Worm (Caenorhabditis elegans): ENCODE results near the gene F55C9.15.

The F55C9.15 gene

ce11 chrV:19260686-19261085 is 46.1 kb downstream of the F55C9.15 start:
- TF ChIP-seq ztf-11 (tag; optimal IDR thresholded peaks at IDR 0.05) (no peak), mdl-1 (tag; optimal IDR thresholded peaks at IDR 0.05) (no peak), ceh-16 (tag; optimal IDR thresholded peaks at IDR 0.05) (no peak), mab-5 (tag; optimal IDR thresholded peaks at IDR 0.05) (no peak), nhr-25 (tag; optimal IDR thresholded peaks at IDR 0.05) (no peak), ZK546.5 (tag; optimal IDR thresholded peaks at IDR 0.05) (no peak), nhr-129 (tag; optimal IDR thresholded peaks at IDR 0.05) (no peak), lin-39 (tag; optimal IDR thresholded peaks at IDR 0.05) (no peak), nhr-23 (tag; optimal IDR thresholded peaks at IDR 0.05) (no peak), Y55F3AM.14 (GFP tag; optimal IDR thresholded peaks at IDR 0.05) (no peak), ztf-1 (GFP tag; conservative IDR thresholded peaks at IDR 0.05) (no peak), unc-39 (tag; optimal IDR thresholded peaks at IDR 0.05) (no peak), sma-3 (GFP tag; optimal IDR thresholded peaks at IDR 0.05) (no peak)

- TF ChIP-seq mbf-1 (tag; optimal IDR thresholded peaks at IDR 0.05) (no peak), unc-39 (tag; optimal IDR thresholded peaks at IDR 0.05) (no peak), C34F6.9 (tag; optimal IDR thresholded peaks at IDR 0.05) (no peak), sma-3 (GFP tag; optimal IDR thresholded peaks at IDR 0.05) (no peak), peb-1 (tag; optimal IDR thresholded peaks at IDR 0.05) (no peak), gmeb-1 (tag; optimal IDR thresholded peaks at IDR 0.05) (no peak), crh-2 (tag; optimal IDR thresholded peaks at IDR 0.05) (no peak), nhr-129 (tag; optimal IDR thresholded peaks at IDR 0.05) (no peak), fos-1 (tag; optimal IDR thresholded peaks at IDR 0.05) (no peak), elt-3 (tag; optimal IDR thresholded peaks at IDR 0.05) (no peak), ztf-1 (GFP tag; conservative IDR thresholded peaks at IDR 0.05) (no peak), Y55F3AM.14 (GFP tag; optimal IDR thresholded peaks at IDR 0.05) (no peak), ztf-11 (tag; optimal IDR thresholded peaks at IDR 0.05) (no peak), ztf-4 (tag; optimal IDR thresholded peaks at IDR 0.05) (no peak), mab-5 (tag; optimal IDR thresholded peaks at IDR 0.05) (no peak), sem-4 (tag; optimal IDR thresholded peaks at IDR 0.05) (no peak), ama-1 (optimal IDR thresholded peaks at IDR 0.05) (no peak)
These were observed 47.4 kb downstream of the F55C9.15 start for ce11 chrV:19259403-19259802.

ce11 chrV:19257653-19258052 is 49.2 kb downstream of the F55C9.15 start, which contains the start of gene F21D9.3:
Gene F21D9.3, minus strand, starts transcription at chrV:19257753.
- TF ChIP-seq mab-5 (tag; optimal IDR thresholded peaks at IDR 0.05), result no peak

Data from whole organism, L2 larva.